Fruit fly (Drosophila melanogaster): ENCODE data around the gene Atg17.

Atg17 gene

DNA sequence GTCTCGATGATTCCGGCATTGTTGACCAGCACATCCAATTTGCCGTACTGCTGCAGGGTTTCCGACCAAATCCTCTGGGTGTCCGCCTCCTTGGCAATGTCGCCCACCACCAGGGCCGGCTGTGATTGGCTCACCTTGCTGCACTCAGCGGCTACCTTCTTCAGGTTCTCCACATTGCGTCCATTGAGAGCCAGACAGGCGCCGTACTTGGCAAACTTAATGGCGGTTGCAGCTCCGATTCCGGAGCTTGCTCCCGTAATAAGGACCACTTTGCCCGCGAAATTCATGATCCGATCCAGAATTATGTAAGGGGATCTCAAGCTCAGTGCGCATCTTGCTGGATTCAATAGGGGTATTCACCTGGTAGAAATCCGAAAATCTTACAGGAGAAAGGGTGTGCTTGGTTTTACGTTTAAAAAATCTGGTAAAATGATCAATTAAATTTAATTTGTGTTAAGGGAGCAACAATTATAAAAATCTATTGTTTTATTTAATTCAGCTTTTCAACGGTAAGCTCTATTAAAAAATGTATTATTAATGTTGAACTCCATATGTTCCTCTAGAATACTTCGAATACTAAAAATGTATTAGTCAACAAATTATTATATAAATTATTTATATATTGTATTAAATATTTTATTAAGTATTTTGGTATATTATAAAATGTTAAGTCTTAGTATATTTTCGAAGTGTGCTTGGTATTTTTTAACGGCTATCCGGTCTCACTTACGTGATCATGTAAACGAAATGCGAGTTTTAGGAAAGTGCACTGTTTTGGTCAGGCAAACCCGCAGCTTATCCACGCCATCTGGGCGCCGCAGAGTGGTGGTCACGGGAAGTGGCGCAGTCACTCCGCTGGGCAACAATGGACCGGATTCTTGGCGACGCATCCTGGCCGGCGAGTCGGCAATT is 32.7 kb upstream of the Atg17 start, which contains the start of the genes CG31548 and CG12170:
TSS of gene CG31548 (minus strand) at position 334 of the 912 bp plus-strand sequence.
TSS of gene CG12170 (plus strand) at position 716 of the 912 bp plus-strand sequence.
- TF ChIP-seq psq (optimal IDR thresholded peaks at IDR 0.05) = no peak
- TF ChIP-seq EcR (GFP tag; optimal IDR thresholded peaks at IDR 0.05) = no peak
- TF ChIP-seq CG8478 (optimal IDR thresholded peaks at IDR 0.05) = no peak
- no peak for TF ChIP-seq Dll (optimal IDR thresholded peaks at IDR 0.05)
- no peak for TF ChIP-seq pan (optimal IDR thresholded peaks at IDR 0.05)
- TF ChIP-seq usp (GFP tag; optimal IDR thresholded peaks at IDR 0.05) = no peak

- TF ChIP-seq usp (GFP tag; optimal IDR thresholded peaks at IDR 0.05) (no peak), CG8478 (optimal IDR thresholded peaks at IDR 0.05) (no peak), EcR (GFP tag; optimal IDR thresholded peaks at IDR 0.05) (no peak), pan (optimal IDR thresholded peaks at IDR 0.05) (no peak), Dll (optimal IDR thresholded peaks at IDR 0.05) (no peak)
Observed at dm6 chr3R:5643421-5643820, 26.1 kb upstream of the Atg17 start.

- TF ChIP-seq pan (optimal IDR thresholded peaks at IDR 0.05) (no peak), EcR (GFP tag; optimal IDR thresholded peaks at IDR 0.05) (no peak), CG8478 (optimal IDR thresholded peaks at IDR 0.05) (no peak), Dll (optimal IDR thresholded peaks at IDR 0.05) (no peak), usp (GFP tag; optimal IDR thresholded peaks at IDR 0.05) (no peak), psq (optimal IDR thresholded peaks at IDR 0.05) (no peak)
Observed at dm6 chr3R:5647705-5648568, 21.6 kb upstream of the Atg17 start.

- TF ChIP-seq Dll (optimal IDR thresholded peaks at IDR 0.05) (no peak), pan (optimal IDR thresholded peaks at IDR 0.05) (no peak), psq (optimal IDR thresholded peaks at IDR 0.05) (no peak), usp (GFP tag; optimal IDR thresholded peaks at IDR 0.05) (no peak), CG8478 (optimal IDR thresholded peaks at IDR 0.05) (no peak), EcR (GFP tag; optimal IDR thresholded peaks at IDR 0.05) (no peak)
Observed at dm6 chr3R:5648569-5649476, 20.7 kb upstream of the Atg17 start, which contains the start of the genes MTA1-like and Sec23. MTA1-like (minus strand) TSS chr3R:5648738. Sec23 (plus strand) TSS chr3R:5649065.

dm6 chr3R:5649903-5650302 is 19.6 kb upstream of the Atg17 start:
- TF ChIP-seq Dll (optimal IDR thresholded peaks at IDR 0.05) (no peak), CG8478 (optimal IDR thresholded peaks at IDR 0.05) (no peak), pan (optimal IDR thresholded peaks at IDR 0.05) (no peak), EcR (GFP tag; optimal IDR thresholded peaks at IDR 0.05) (no peak), psq (optimal IDR thresholded peaks at IDR 0.05) (no peak), usp (GFP tag; optimal IDR thresholded peaks at IDR 0.05) (no peak)

DNA sequence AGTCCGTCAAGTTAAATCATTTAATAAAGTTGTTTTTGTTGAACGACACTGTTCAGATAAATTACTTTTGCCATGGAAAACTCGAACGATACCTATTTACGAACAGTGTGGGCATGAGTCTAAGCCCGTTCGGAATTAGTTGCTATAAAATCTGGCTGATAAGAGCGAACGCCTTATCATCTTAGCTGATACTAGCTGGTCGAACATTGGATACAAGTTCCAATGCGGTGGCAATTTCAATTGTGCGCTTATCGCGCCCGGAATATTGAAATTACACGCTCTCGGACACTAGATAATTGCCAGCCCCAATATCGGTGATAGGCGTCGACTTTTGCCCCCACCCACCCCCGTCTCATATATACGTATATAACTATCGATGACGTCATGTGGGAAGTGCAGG is 15.6 kb upstream of the Atg17 start:
- no peak for TF ChIP-seq psq (optimal IDR thresholded peaks at IDR 0.05)
- TF ChIP-seq CG8478 (optimal IDR thresholded peaks at IDR 0.05) = no peak
- no peak for TF ChIP-seq pan (optimal IDR thresholded peaks at IDR 0.05)
- TF ChIP-seq usp (GFP tag; optimal IDR thresholded peaks at IDR 0.05) = no peak
- TF ChIP-seq Dll (optimal IDR thresholded peaks at IDR 0.05) = no peak
- TF ChIP-seq EcR (GFP tag; optimal IDR thresholded peaks at IDR 0.05) = no peak

dm6 chr3R:5654692-5655181 is 14.8 kb upstream of the Atg17 start, which contains the start of the genes elm and MED27:
elm (minus strand) TSS chr3R:5654861.
MED27 (plus strand) TSS chr3R:5655139.
- TF ChIP-seq EcR (GFP tag; optimal IDR thresholded peaks at IDR 0.05) (no peak), Dll (optimal IDR thresholded peaks at IDR 0.05) (no peak), CG8478 (optimal IDR thresholded peaks at IDR 0.05) (no peak), pan (optimal IDR thresholded peaks at IDR 0.05) (no peak), usp (GFP tag; optimal IDR thresholded peaks at IDR 0.05) (no peak), psq (optimal IDR thresholded peaks at IDR 0.05) (no peak)

dm6 chr3R:5658984-5659802 is 10.3 kb upstream of the Atg17 start:
- no peak for TF ChIP-seq usp (GFP tag; optimal IDR thresholded peaks at IDR 0.05)
- no peak for TF ChIP-seq EcR (GFP tag; optimal IDR thresholded peaks at IDR 0.05)
- no peak for TF ChIP-seq CG8478 (optimal IDR thresholded peaks at IDR 0.05)
- TF ChIP-seq pan (optimal IDR thresholded peaks at IDR 0.05) = no peak
- no peak for TF ChIP-seq Dll (optimal IDR thresholded peaks at IDR 0.05)
- TF ChIP-seq psq (optimal IDR thresholded peaks at IDR 0.05) = no peak

dm6 chr3R:5659829-5660197 is 9.7 kb upstream of the Atg17 start, which contains the start of gene CG2182:
CG2182 (minus strand) TSS chr3R:5659912.
- TF ChIP-seq CG8478 (optimal IDR thresholded peaks at IDR 0.05) (no peak), Dll (optimal IDR thresholded peaks at IDR 0.05) (no peak), psq (optimal IDR thresholded peaks at IDR 0.05) (no peak), EcR (GFP tag; optimal IDR thresholded peaks at IDR 0.05) (no peak), pan (optimal IDR thresholded peaks at IDR 0.05) (no peak), usp (GFP tag; optimal IDR thresholded peaks at IDR 0.05) (no peak)

All from whole organism.